Fruit fly (Drosophila melanogaster) whole organism, embryonic: ENCODE results near the gene CG18213.
A peak's percentile ranks its signal among the peaks of the same experiment; 100 is the strongest.

ENCODE experiments used
- Ada2b ChIP-seq: fragments of 200-800 bp; sonication (Bioruptor generic); IDR thresholded peaks from 2 replicates; pipeline ENCODE4 v1.3.6; 2022; ENCODE audit warnings: missing biosample characterization, missing genetic modification characterization
- Atf6 ChIP-seq: fragments of 200-800 bp; sonication (Bioruptor generic); IDR thresholded peaks from 2 replicates; pipeline ENCODE4 v1.3.6; 2022; ENCODE audit warnings: missing biosample characterization, missing genetic modification characterization
- CG12659 ChIP-seq: fragments of 200-800 bp; sonication (Bioruptor generic); optimal IDR thresholded peaks from 3 replicates; lab custom pipeline; 2017; ENCODE audit warnings: mild to moderate bottlenecking, missing biosample characterization, missing genetic modification reagents, missing genetic modification characterization
- CG14014 ChIP-seq: fragments of 200-800 bp; sonication (Bioruptor generic); IDR thresholded peaks from 2 replicates; pipeline ENCODE4 v1.3.6; 2022; ENCODE audit warnings: missing biosample characterization, missing genetic modification characterization
- CG16813 ChIP-seq: fragments of 200-800 bp; sonication (Bioruptor generic); IDR thresholded peaks from 3 replicates; pipeline ENCODE4 v1.3.6; 2022; ENCODE audit warnings: missing biosample characterization, missing genetic modification characterization; ENCODE audit not compliant: partially characterized antibody
- CG16815 ChIP-seq: fragments of 200-800 bp; sonication (Bioruptor generic); optimal IDR thresholded peaks from 3 replicates; lab custom pipeline; 2017; ENCODE audit warnings: missing biosample characterization, mild to moderate bottlenecking, missing genetic modification characterization
- CG17328 ChIP-seq: fragments of 200-800 bp; sonication (Bioruptor generic); IDR thresholded peaks from 2 replicates; pipeline ENCODE4 v1.3.6; 2022; ENCODE audit warnings: missing biosample characterization, missing genetic modification characterization
- CG18262 ChIP-seq: fragments of 200-800 bp; optimal IDR thresholded peaks from 3 replicates; lab custom pipeline; 2019; ENCODE audit warnings: missing biosample characterization, mild to moderate bottlenecking, missing genetic modification characterization, moderate library complexity
- CG2202 ChIP-seq: fragments of 200-800 bp; sonication (Bioruptor generic); optimal IDR thresholded peaks from 2 replicates; lab custom pipeline; 2018; ENCODE audit warnings: missing biosample characterization, mild to moderate bottlenecking, missing genetic modification characterization
- CG30403 ChIP-seq: fragments of 200-800 bp; sonication (Bioruptor generic); optimal IDR thresholded peaks from 3 replicates; lab custom pipeline; 2016; ENCODE audit warnings: missing biosample characterization, missing genetic modification characterization
- CG32772 ChIP-seq: fragments of 200-800 bp; sonication (Bioruptor generic); IDR thresholded peaks from 2 replicates; pipeline ENCODE4 v1.3.6; 2022; ENCODE audit warnings: missing biosample characterization, missing genetic modification characterization
- CG4328 ChIP-seq: fragments of 200-800 bp; sonication (Bioruptor generic); optimal IDR thresholded peaks from 3 replicates; lab custom pipeline; 2017; ENCODE audit warnings: missing biosample characterization, missing genetic modification reagents, missing genetic modification characterization
- CG4360 ChIP-seq: fragments of 200-800 bp; sonication (Bioruptor generic); IDR thresholded peaks from 2 replicates; pipeline ENCODE4 v1.3.6; 2022; ENCODE audit warnings: missing biosample characterization, missing genetic modification characterization
- CG4617 ChIP-seq: fragments of 200-800 bp; sonication (Bioruptor generic); optimal IDR thresholded peaks from 3 replicates; lab custom pipeline; 2016; ENCODE audit warnings: missing biosample characterization, missing genetic modification characterization, borderline replicate concordance
- CG4854 ChIP-seq: fragments of 200-800 bp; sonication (Bioruptor generic); optimal IDR thresholded peaks from 2 replicates; lab custom pipeline; 2016; ENCODE audit warnings: missing biosample characterization, missing genetic modification characterization, inconsistent platforms
- CG6689 ChIP-seq: fragments of 200-800 bp; sonication (Bioruptor generic); IDR thresholded peaks from 2 replicates; pipeline ENCODE4 v1.3.6; 2022; ENCODE audit warnings: missing biosample characterization, missing genetic modification characterization
- CG7271 ChIP-seq: fragments of 200-800 bp; sonication (Bioruptor generic); optimal IDR thresholded peaks from 2 replicates; lab custom pipeline; 2018; ENCODE audit warnings: missing biosample characterization, mild to moderate bottlenecking, missing genetic modification characterization, moderate library complexity
- CG8765 ChIP-seq: fragments of 200-800 bp; sonication (Bioruptor generic); IDR thresholded peaks from 2 replicates; pipeline ENCODE4 v1.3.6; 2022; ENCODE audit warnings: missing biosample characterization, missing genetic modification characterization
- D ChIP-seq, 2 experiments: fragments of 200-800 bp in 1 of 2; fragments of >200 bp in 1 of 2; sonication (Bioruptor generic) in 1 of 2; optimal IDR thresholded peaks; 2 replicates in 1 of 2; 3 replicates in 1 of 2; lab custom pipeline; 2017; ENCODE audit warnings: mild to moderate bottlenecking in 1 of 2, missing biosample characterization in 1 of 2, missing genetic modification characterization in 1 of 2, missing genetic modification reagents in 1 of 2
- Dbx ChIP-seq: fragments of 200-800 bp; sonication (Bioruptor generic); IDR thresholded peaks from 3 replicates; pipeline ENCODE4 v1.3.6; 2022; ENCODE audit warnings: missing biosample characterization, missing genetic modification characterization
- Deaf1 ChIP-seq: fragments of 200-800 bp; optimal IDR thresholded peaks from 3 replicates; lab custom pipeline; 2019; ENCODE audit warnings: missing biosample characterization, mild to moderate bottlenecking, missing genetic modification characterization, moderate library complexity
- Dll ChIP-seq: fragments of 200-800 bp; sonication (Bioruptor generic); IDR thresholded peaks from 4 replicates; pipeline ENCODE4 v1.3.6; 2022; ENCODE audit warnings: missing biosample characterization, missing genetic modification characterization; ENCODE audit not compliant: partially characterized antibody
- Doc3 ChIP-seq: fragments of 200-800 bp; sonication (Bioruptor generic); IDR thresholded peaks from 3 replicates; pipeline ENCODE4 v1.3.6; 2022; ENCODE audit warnings: missing biosample characterization, missing genetic modification characterization; ENCODE audit not compliant: partially characterized antibody
- Drgx ChIP-seq: fragments of 200-800 bp; sonication (Bioruptor generic); IDR thresholded peaks from 2 replicates; pipeline ENCODE4 v1.3.6; 2022; ENCODE audit warnings: missing biosample characterization, missing genetic modification characterization
- Eip74EF ChIP-seq, 2 experiments: fragments of 200-800 bp in 1 of 2; fragments of >200 bp in 1 of 2; sonication (Bioruptor generic) in 1 of 2; optimal IDR thresholded peaks; 2 replicates each; lab custom pipeline; 2017 to 2019; ENCODE audit warnings: missing biosample characterization in 2 of 2, missing genetic modification characterization in 2 of 2, mild to moderate bottlenecking in 1 of 2, moderate library complexity in 1 of 2
- H15 ChIP-seq: fragments of 200-800 bp; sonication (Bioruptor generic); IDR thresholded peaks from 3 replicates; pipeline ENCODE4 v1.3.6; 2022; ENCODE audit warnings: missing biosample characterization, missing genetic modification characterization
- HLH4C ChIP-seq: fragments of 200-800 bp; sonication (Bioruptor generic); IDR thresholded peaks from 3 replicates; pipeline ENCODE4 v1.3.6; 2022; ENCODE audit warnings: missing biosample characterization, missing genetic modification characterization; ENCODE audit not compliant: partially characterized antibody
- Hey ChIP-seq: fragments of 200-800 bp; sonication (Bioruptor generic); optimal IDR thresholded peaks from 3 replicates; lab custom pipeline; 2018; ENCODE audit warnings: missing biosample characterization, mild to moderate bottlenecking, missing genetic modification characterization
- Hr51 ChIP-seq, 2 experiments: fragments of 200-800 bp; sonication (Bioruptor generic); optimal IDR thresholded peaks; 2 replicates in 1 of 2; 3 replicates in 1 of 2; lab custom pipeline; 2016 to 2018; ENCODE audit warnings: missing biosample characterization in 2 of 2, missing genetic modification characterization in 2 of 2, mild to moderate bottlenecking in 1 of 2, moderate library complexity in 1 of 2
- MBD-R2 ChIP-seq: fragments of 200-800 bp; sonication (Bioruptor generic); IDR thresholded peaks from 2 replicates; pipeline ENCODE4 v1.3.6; 2022; ENCODE audit warnings: missing biosample characterization, missing genetic modification characterization
- MESR4 ChIP-seq: fragments of 200-800 bp; sonication (Bioruptor generic); optimal IDR thresholded peaks from 2 replicates; lab custom pipeline; 2018; ENCODE audit warnings: missing biosample characterization, mild to moderate bottlenecking, missing genetic modification characterization, moderate library complexity
- MTF-1 ChIP-seq: fragments of 200-800 bp; sonication (Bioruptor generic); optimal IDR thresholded peaks from 2 replicates; lab custom pipeline; 2018; ENCODE audit warnings: missing biosample characterization, mild to moderate bottlenecking, missing genetic modification characterization, borderline replicate concordance
- Med ChIP-seq: fragments of 200-800 bp; sonication (Bioruptor generic); peaks from one replicate; lab custom pipeline; 2016; ENCODE audit warnings: missing biosample characterization, missing genetic modification characterization, mild to moderate bottlenecking, inconsistent platforms, moderate library complexity
- PHDP ChIP-seq: fragments of 200-800 bp; sonication (Bioruptor generic); optimal IDR thresholded peaks from 3 replicates; lab custom pipeline; 2018; ENCODE audit warnings: missing biosample characterization, mild to moderate bottlenecking, missing genetic modification characterization, moderate library complexity
- Side ChIP-seq: fragments of 200-800 bp; sonication (Bioruptor generic); optimal IDR thresholded peaks from 2 replicates; lab custom pipeline; 2016; ENCODE audit warnings: missing biosample characterization, missing genetic modification characterization
- Trl ChIP-seq, 3 experiments: fragments of >200 bp in 2 of 3; fragments of 200-800 bp in 1 of 3; sonication (Bioruptor generic) in 1 of 3; optimal IDR thresholded peaks; 2 replicates in 1 of 3; 3 replicates in 2 of 3; lab custom pipeline; 2016 to 2017; ENCODE audit warnings: missing biosample characterization in 1 of 3, missing genetic modification characterization in 1 of 3
- Xrp1 ChIP-seq: fragments of 200-800 bp; sonication (Bioruptor generic); IDR thresholded peaks from 2 replicates; pipeline ENCODE4 v1.3.6; 2022; ENCODE audit warnings: missing biosample characterization, missing genetic modification characterization
- dmrt11E ChIP-seq: fragments of 200-800 bp; sonication (Bioruptor generic); optimal IDR thresholded peaks from 3 replicates; lab custom pipeline; 2018; ENCODE audit warnings: missing biosample characterization, mild to moderate bottlenecking, missing genetic modification characterization, moderate library complexity
- ftz-f1 ChIP-seq: fragments of 200-800 bp; sonication (Bioruptor generic); optimal IDR thresholded peaks from 2 replicates; lab custom pipeline; 2016; ENCODE audit warnings: missing biosample characterization, missing genetic modification characterization
- gcm ChIP-seq: fragments of 200-800 bp; sonication (Bioruptor generic); optimal IDR thresholded peaks from 2 replicates; lab custom pipeline; 2019; ENCODE audit warnings: missing biosample characterization, mild to moderate bottlenecking, missing genetic modification characterization, moderate library complexity
- gem ChIP-seq: fragments of 200-800 bp; sonication (Bioruptor generic); optimal IDR thresholded peaks from 2 replicates; lab custom pipeline; 2019; ENCODE audit warnings: missing biosample characterization, mild to moderate bottlenecking, missing genetic modification characterization, moderate library complexity
- hkb ChIP-seq, 2 experiments: fragments of 200-800 bp in 1 of 2; fragments of >200 bp in 1 of 2; sonication (Bioruptor generic) in 1 of 2; IDR thresholded peaks in 1 of 2; optimal IDR thresholded peaks in 1 of 2; 2 replicates each; pipeline versions ENCODE4 v1.3.6 to Lab custom; 2017 to 2022; ENCODE audit warnings: missing biosample characterization in 1 of 2, missing genetic modification characterization in 1 of 2
- ind ChIP-seq: fragments of 200-800 bp; sonication (Bioruptor generic); optimal IDR thresholded peaks from 3 replicates; lab custom pipeline; 2016; ENCODE audit warnings: missing biosample characterization, missing genetic modification characterization
- sna ChIP-seq: fragments of 200-800 bp; sonication (Bioruptor generic); IDR thresholded peaks from 2 replicates; pipeline ENCODE4 v1.3.6; 2022; ENCODE audit warnings: missing biosample characterization, missing genetic modification characterization; ENCODE audit not compliant: partially characterized antibody
- stwl ChIP-seq: fragments of 200-800 bp; sonication (Bioruptor generic); optimal IDR thresholded peaks from 3 replicates; lab custom pipeline; 2018; ENCODE audit warnings: missing biosample characterization, mild to moderate bottlenecking, missing genetic modification characterization, moderate library complexity
- trem ChIP-seq: fragments of 200-800 bp; optimal IDR thresholded peaks from 3 replicates; lab custom pipeline; 2019; ENCODE audit warnings: missing biosample characterization, mild to moderate bottlenecking, missing genetic modification characterization, moderate library complexity
- vvl ChIP-seq: fragments of 200-800 bp; sonication (Bioruptor generic); IDR thresholded peaks from 2 replicates; pipeline ENCODE4 v1.3.6; 2022; ENCODE audit warnings: missing biosample characterization, missing genetic modification characterization
- zf30C ChIP-seq: fragments of 200-800 bp; sonication (Bioruptor generic); optimal IDR thresholded peaks from 3 replicates; lab custom pipeline; 2018; ENCODE audit warnings: missing biosample characterization, mild to moderate bottlenecking, missing genetic modification characterization

The CG18213 gene

dm6 chr3R:17048867-17049266 is 8.9 kb upstream of the CG18213 start (continued):
- peak; percentile 63 for TF ChIP-seq CG18262 (tag; lab: Kevin White, UChicago)
- TF ChIP-seq Deaf1: peak; percentile 43
- TF ChIP-seq Xrp1: peak; percentile 47
- peak; percentile 23 for TF ChIP-seq gcm (GFP tag; lab: Kevin White, UChicago)
- TF ChIP-seq hkb (optimal IDR thresholded peaks at IDR 0.05; lab: Kevin White, UChicago): no peak
- TF ChIP-seq hkb (GFP tag; IDR thresholded peaks at IDR 0.05; lab: Robert Waterston, UW): peak; percentile 51; the same call in 1 of the 2 replicates
- TF ChIP-seq Eip74EF (GFP tag; optimal IDR thresholded peaks at IDR 0.05; lab: Kevin White, UChicago): no peak
- no peak for TF ChIP-seq trem
- TF ChIP-seq zf30C (GFP tag; lab: Kevin White, UChicago): peak; percentile 23
- no peak for TF ChIP-seq Hr51 (GFP tag; optimal IDR thresholded peaks at IDR 0.05; lab: Kevin White, UChicago)
- no peak for TF ChIP-seq CG14014 (GFP tag; lab: Robert Waterston, UW)
- no peak for TF ChIP-seq H15 (GFP tag; lab: Robert Waterston, UW)
- TF ChIP-seq stwl (tag; lab: Kevin White, UChicago): no peak
- TF ChIP-seq CG12659: peak; percentile 24
- TF ChIP-seq dmrt11E: peak; percentile 63
- TF ChIP-seq CG4617 (GFP tag; lab: Kevin White, UChicago): no peak
- peak; percentile 18; the same call in 1 of the 2 replicates for TF ChIP-seq Drgx (GFP tag; lab: Robert Waterston, UW)
- no peak for TF ChIP-seq CG4328 (GFP tag; lab: Kevin White, UChicago)
- 0 out of 2 replicates have a peak, but pooled peaks have one; percentile 26 for TF ChIP-seq CG32772 (GFP tag; lab: Robert Waterston, UW)
- no peak for TF ChIP-seq CG4854
- TF ChIP-seq CG30403 (GFP tag; lab: Kevin White, UChicago): peak; percentile 38
- TF ChIP-seq gem (tag; lab: Kevin White, UChicago): peak; percentile 69
- TF ChIP-seq PHDP: peak; percentile 31
- no peak for TF ChIP-seq CG7271 (tag; lab: Kevin White, UChicago)
- TF ChIP-seq CG2202 (tag; lab: Kevin White, UChicago): peak; percentile 25
- TF ChIP-seq HLH4C (GFP tag; lab: Robert Waterston, UW): no peak

dm6 chr3R:17043570-17043923 is 3.5 kb upstream of the CG18213 start:
- TF ChIP-seq CG4360 (GFP tag; lab: Robert Waterston, UW) (no peak), CG16813 (GFP tag; lab: Robert Waterston, UW) (no peak), Trl (optimal IDR thresholded peaks at IDR 0.05; lab: Kevin White, UChicago) (no peak), Trl (GFP tag; optimal IDR thresholded peaks at IDR 0.05; lab: Kevin White, UChicago) (no peak), D (optimal IDR thresholded peaks at IDR 0.05; lab: Kevin White, UChicago) (peak; percentile 1), D (GFP tag; optimal IDR thresholded peaks at IDR 0.05; lab: Kevin White, UChicago) (no peak), ind (GFP tag; lab: Kevin White, UChicago) (no peak), CG16815 (GFP tag; lab: Kevin White, UChicago) (no peak), Doc3 (0 out of 3 replicates have a peak, but pooled peaks have one; percentile 5), CG4854 (no peak), ftz-f1 (GFP tag; lab: Kevin White, UChicago) (peak; percentile 76), Atf6 (GFP tag; lab: Robert Waterston, UW) (0 out of 2 replicates have a peak, but pooled peaks have one; percentile 25), sna (GFP tag; lab: Robert Waterston, UW) (peak; percentile 51; the same call in 1 of the 2 replicates), CG17328 (GFP tag; lab: Robert Waterston, UW) (0 out of 2 replicates have a peak, but pooled peaks have one; percentile 16), MBD-R2 (peak; percentile 71), MESR4 (peak; percentile 96), Ada2b (GFP tag; lab: Robert Waterston, UW) (no peak), Dll (GFP tag; lab: Robert Waterston, UW) (peak; percentile 63; the same call in 2 of the 4 replicates), Dbx (GFP tag; lab: Robert Waterston, UW) (no peak), Med (GFP tag; lab: Kevin White, UChicago) (peak; percentile 44), CG8765 (GFP tag; lab: Robert Waterston, UW) (no peak), CG6689 (GFP tag; lab: Robert Waterston, UW) (no peak), Side (GFP tag; lab: Kevin White, UChicago) (no peak), Hey (tag; lab: Kevin White, UChicago) (peak; percentile 60), vvl (GFP tag; lab: Robert Waterston, UW) (no peak), CG4617 (GFP tag; lab: Kevin White, UChicago) (peak; percentile 61), MTF-1 (no peak)
